Worm (Caenorhabditis elegans): ENCODE measurements around the gene Y50D7A.10.

DNA sequence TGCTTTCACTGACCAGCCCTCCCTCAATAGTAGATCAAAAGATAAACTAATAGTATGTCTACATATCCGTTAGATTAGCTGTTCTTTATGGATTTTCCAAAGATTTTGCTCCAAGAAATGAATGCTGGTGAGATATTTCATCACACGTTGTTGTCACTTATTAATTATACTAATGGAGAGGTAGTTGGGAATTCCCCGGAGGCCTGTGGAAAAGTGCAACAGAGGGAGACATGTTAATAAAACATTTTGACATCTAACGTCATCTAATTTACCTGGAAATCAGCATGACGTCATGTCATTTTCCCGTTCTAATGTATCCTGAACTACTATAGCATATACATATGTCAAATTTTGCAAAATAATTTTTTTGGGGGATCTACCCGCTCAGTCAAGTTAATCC, 37.7 kb downstream of the Y50D7A.10 start:
- TF ChIP-seq C17E4.6 (GFP tag; IDR thresholded peaks at IDR 0.05) (no peak), dpl-1 (GFP tag; optimal IDR thresholded peaks at IDR 0.05) (no peak), chd-7 (tag; optimal IDR thresholded peaks at IDR 0.05) (no peak), C06A6.2 (GFP tag; conservative IDR thresholded peaks at IDR 0.05) (no peak), dox-1 (GFP tag; IDR thresholded peaks at IDR 0.05) (no peak), ztf-3 (GFP tag; optimal IDR thresholded peaks at IDR 0.05) (no peak), madf-3 (GFP tag; IDR thresholded peaks at IDR 0.05) (no peak), unc-62 (GFP tag; optimal IDR thresholded peaks at IDR 0.05) (no peak), efl-1 (GFP tag; optimal IDR thresholded peaks at IDR 0.05) (no peak), hmg-1.2 (GFP tag; IDR thresholded peaks at IDR 0.05) (no peak), ets-4 (GFP tag; optimal IDR thresholded peaks at IDR 0.05) (no peak), nhr-27 (tag; optimal IDR thresholded peaks at IDR 0.05) (no peak), lin-35 (GFP tag; optimal IDR thresholded peaks at IDR 0.05) (no peak), aptf-3 (GFP tag; IDR thresholded peaks at IDR 0.05) (no peak)
